Fruit fly (Drosophila melanogaster) whole organism, adult: ENCODE results near the gene CG9269.

Experiments used
- CG11617 ChIP-seq: fragments of 200-800 bp; sonication (Bioruptor generic); optimal IDR thresholded peaks from 2 replicates; lab custom pipeline; 2017; ENCODE audit warnings: mild to moderate bottlenecking, missing biosample characterization, missing genetic modification reagents, missing genetic modification characterization
- CG14711 ChIP-seq: fragments of 200-800 bp; sonication (Bioruptor generic); optimal IDR thresholded peaks from 2 replicates; lab custom pipeline; 2018; ENCODE audit warnings: missing biosample characterization, mild to moderate bottlenecking, missing genetic modification characterization, moderate library complexity
- CG33017 ChIP-seq: fragments of 200-800 bp; sonication (Bioruptor generic); optimal IDR thresholded peaks from 2 replicates; lab custom pipeline; 2018; ENCODE audit warnings: missing biosample characterization, mild to moderate bottlenecking, missing genetic modification characterization, moderate library complexity
- CG7045 ChIP-seq: fragments of 200-800 bp; sonication (Bioruptor generic); optimal IDR thresholded peaks from 2 replicates; lab custom pipeline; 2017; ENCODE audit warnings: missing biosample characterization, mild to moderate bottlenecking, missing genetic modification characterization
- CG7101 ChIP-seq: fragments of 200-800 bp; sonication (Bioruptor generic); optimal IDR thresholded peaks from 2 replicates; lab custom pipeline; 2018; ENCODE audit warnings: missing biosample characterization, mild to moderate bottlenecking, missing genetic modification characterization, moderate library complexity
- Clk ChIP-seq: fragments of 200-800 bp; sonication (Bioruptor generic); optimal IDR thresholded peaks from 2 replicates; lab custom pipeline; 2017; ENCODE audit warnings: missing biosample characterization, missing genetic modification characterization
- Crg-1 ChIP-seq: fragments of 200-800 bp; sonication (Bioruptor generic); optimal IDR thresholded peaks from 2 replicates; lab custom pipeline; 2016; ENCODE audit warnings: missing biosample characterization, missing genetic modification characterization
- bab1 ChIP-seq: fragments of 200-800 bp; sonication (Bioruptor generic); optimal IDR thresholded peaks from 3 replicates; lab custom pipeline; 2019; ENCODE audit warnings: missing biosample characterization, mild to moderate bottlenecking, missing genetic modification characterization, moderate library complexity
- cic ChIP-seq: fragments of 200-800 bp; sonication (Bioruptor generic); optimal IDR thresholded peaks from 2 replicates; lab custom pipeline; 2017; ENCODE audit warnings: missing biosample characterization, mild to moderate bottlenecking, missing genetic modification characterization, moderate library complexity
- kay ChIP-seq: fragments of 200-800 bp; sonication (Bioruptor generic); peaks from one replicate; lab custom pipeline; 2016; ENCODE audit warnings: missing biosample characterization, missing genetic modification characterization, borderline replicate concordance
- ovo ChIP-seq: fragments of 200-800 bp; sonication (Bioruptor generic); optimal IDR thresholded peaks from 2 replicates; lab custom pipeline; 2016; ENCODE audit warnings: missing biosample characterization, missing genetic modification characterization
- pad ChIP-seq: fragments of 200-800 bp; sonication (Bioruptor generic); optimal IDR thresholded peaks from 3 replicates; lab custom pipeline; 2017; ENCODE audit warnings: missing biosample characterization, missing genetic modification characterization, mild to moderate bottlenecking, moderate library complexity, missing genetic modification reagents
- tj ChIP-seq: fragments of 200-800 bp; sonication (Bioruptor generic); optimal IDR thresholded peaks from 3 replicates; lab custom pipeline; 2017; ENCODE audit warnings: missing biosample characterization, mild to moderate bottlenecking, missing genetic modification characterization, moderate library complexity
- toe ChIP-seq: fragments of 200-800 bp; sonication (Bioruptor generic); optimal IDR thresholded peaks from 2 replicates; lab custom pipeline; 2016; ENCODE audit warnings: missing biosample characterization, missing genetic modification characterization

- TF ChIP-seq ovo, result no peak
- peak; percentile 88 for TF ChIP-seq kay (GFP tag; lab: Kevin White, UChicago)
- peak; percentile 97 for TF ChIP-seq CG14711 (tag; lab: Kevin White, UChicago)
- peak; percentile 33 for TF ChIP-seq CG11617 (GFP tag; lab: Kevin White, UChicago)
- TF ChIP-seq cic (GFP tag; lab: Kevin White, UChicago), result peak; percentile 59
- TF ChIP-seq pad (GFP tag; lab: Kevin White, UChicago), result peak; percentile 39
- TF ChIP-seq Crg-1 (GFP tag; lab: Kevin White, UChicago), result no peak
- TF ChIP-seq toe (GFP tag; lab: Kevin White, UChicago), result no peak
- peak; percentile 68 for TF ChIP-seq bab1 (GFP tag; lab: Kevin White, UChicago)
- peak; percentile 39 for TF ChIP-seq tj (GFP tag; lab: Kevin White, UChicago)
- peak; percentile 32 for TF ChIP-seq CG7045
- peak; percentile 40 for TF ChIP-seq CG7101 (tag; lab: Kevin White, UChicago)
- TF ChIP-seq Clk (GFP tag; lab: Kevin White, UChicago), result peak; percentile 29
- TF ChIP-seq CG33017 (tag; lab: Kevin White, UChicago), result peak; percentile 57
Observed at dm6 chr3R:13644778-13645660, 29.3 kb downstream of the CG9269 start.
